Worm (Caenorhabditis elegans) whole organism, L4 larva: ENCODE data around the gene F07C6.4.
A peak's percentile ranks its signal among the peaks of the same experiment; 100 is the strongest.

Source experiments
- D1046.2 ChIP-seq: fragments of 200-800 bp; sonication (Bioruptor generic); IDR thresholded peaks from 2 replicates; pipeline ENCODE4 v1.3.6; 2022; ENCODE audit warnings: missing genetic modification characterization, missing compliant biosample characterization
- F37D6.2 ChIP-seq: sonication (generic microtip); optimal IDR thresholded peaks from 2 replicates; lab custom pipeline; 2016; ENCODE audit warnings: mild to moderate bottlenecking, missing genetic modification characterization, missing compliant biosample characterization
- T20F7.1 ChIP-seq: fragments of 200-800 bp; sonication (Bioruptor generic); optimal IDR thresholded peaks from 2 replicates; lab custom pipeline; 2018; ENCODE audit warnings: mild to moderate bottlenecking, missing genetic modification characterization, missing compliant biosample characterization
- Y105C5A.15 ChIP-seq: fragments of 200-800 bp; sonication (Bioruptor generic); IDR thresholded peaks from 2 replicates; pipeline ENCODE4 v1.3.6; 2022; ENCODE audit warnings: missing genetic modification characterization, missing compliant biosample characterization
- ZK337.2 ChIP-seq: fragments of 200-800 bp; sonication (Bioruptor generic); IDR thresholded peaks from 2 replicates; pipeline ENCODE4 v1.3.6; 2022; ENCODE audit warnings: missing genetic modification reagents, missing genetic modification characterization, missing compliant biosample characterization
- ama-1 ChIP-seq: fragments of 150-350 bp; optimal IDR thresholded peaks from 2 replicates; lab custom pipeline; 2014; ENCODE audit warnings: inconsistent platforms, mixed read lengths
- ceh-20 ChIP-seq: fragments of 200-800 bp; sonication (Bioruptor generic); IDR thresholded peaks from 2 replicates; pipeline ENCODE4 v1.3.6; 2022; ENCODE audit warnings: missing genetic modification reagents, missing genetic modification characterization, missing compliant biosample characterization
- ceh-44 ChIP-seq: fragments of 200-800 bp; sonication (Bioruptor generic); IDR thresholded peaks from 2 replicates; pipeline ENCODE4 v1.3.6; 2022; ENCODE audit warnings: missing genetic modification reagents, missing genetic modification characterization, missing compliant biosample characterization
- ces-1 ChIP-seq: fragments of 150-350 bp; sonication (generic microtip); optimal IDR thresholded peaks from 4 replicates; lab custom pipeline; 2014; ENCODE audit warnings: missing biosample characterization, missing genetic modification reagents, missing genetic modification characterization
- ctbp-1 ChIP-seq: fragments of 200-800 bp; sonication (Bioruptor generic); IDR thresholded peaks from 2 replicates; pipeline ENCODE4 v1.3.6; 2022; ENCODE audit warnings: missing genetic modification reagents, missing genetic modification characterization, missing compliant biosample characterization
- daf-19 ChIP-seq: fragments of 200-800 bp; sonication (Bioruptor generic); conservative IDR thresholded peaks from 2 replicates; pipeline ENCODE4 v1.3.6; 2022; ENCODE audit warnings: missing genetic modification characterization, missing compliant biosample characterization
- dmd-6 ChIP-seq: fragments of 200-800 bp; sonication (Bioruptor generic); IDR thresholded peaks from 2 replicates; pipeline ENCODE4 v1.3.6; 2022; ENCODE audit warnings: missing genetic modification reagents, missing genetic modification characterization, missing compliant biosample characterization
- egl-27 ChIP-seq: sonication (generic microtip); optimal IDR thresholded peaks from 3 replicates; lab custom pipeline; 2017; ENCODE audit warnings: missing biosample characterization, missing genetic modification reagents, missing genetic modification characterization
- egl-43 ChIP-seq: fragments of 200-800 bp; sonication (Bioruptor generic); IDR thresholded peaks from 2 replicates; pipeline ENCODE4 v1.3.6; 2022; ENCODE audit warnings: missing genetic modification reagents, missing genetic modification characterization, missing compliant biosample characterization
- fkh-10 ChIP-seq: fragments of 150-350 bp; optimal IDR thresholded peaks from 2 replicates; lab custom pipeline; 2014; ENCODE audit warnings: missing biosample characterization, missing genetic modification reagents, missing genetic modification characterization
- fos-1 ChIP-seq: fragments of 150-350 bp; optimal IDR thresholded peaks from 2 replicates; lab custom pipeline; 2014; ENCODE audit warnings: missing biosample characterization, missing genetic modification characterization
- hif-1 ChIP-seq, 2 experiments: sonication (generic microtip); optimal IDR thresholded peaks; 2 replicates each; lab custom pipeline; 2016 to 2017; ENCODE audit warnings: missing compliant biosample characterization in 2 of 2, missing genetic modification characterization in 2 of 2, missing genetic modification reagents in 2 of 2, missing genotype in 2 of 2, mild to moderate bottlenecking in 1 of 2
- hlh-11 ChIP-seq: fragments of 200-800 bp; sonication (Bioruptor generic); optimal IDR thresholded peaks from 2 replicates; lab custom pipeline; 2018; ENCODE audit warnings: mild to moderate bottlenecking, missing genetic modification characterization, missing compliant biosample characterization
- hlh-30 ChIP-seq: sonication (generic microtip); optimal IDR thresholded peaks from 2 replicates; lab custom pipeline; 2017; ENCODE audit warnings: antibody characterized with exemption, mild to moderate bottlenecking, missing genetic modification characterization, missing compliant biosample characterization; ENCODE audit not compliant: insufficient read depth
- lin-15B ChIP-seq: fragments of 150-350 bp; sonication (generic microtip); optimal IDR thresholded peaks from 3 replicates; lab custom pipeline; 2014; ENCODE audit warnings: missing biosample characterization, missing genetic modification characterization
- lin-29 ChIP-seq: fragments of 200-800 bp; sonication (Bioruptor generic); IDR thresholded peaks from 2 replicates; pipeline ENCODE4 v1.3.6; 2022; ENCODE audit warnings: missing genetic modification reagents, missing genetic modification characterization, missing compliant biosample characterization
- lin-39 ChIP-seq: fragments of 150-350 bp; optimal IDR thresholded peaks from 2 replicates; lab custom pipeline; 2014; ENCODE audit warnings: missing biosample characterization, missing genetic modification reagents, missing genetic modification characterization
- lsy-2 ChIP-seq, 2 experiments: fragments of 150-350 bp in 1 of 2; sonication (generic microtip) in 1 of 2; optimal IDR thresholded peaks; 2 replicates each; lab custom pipeline; 2014 to 2017; ENCODE audit warnings: missing biosample characterization in 2 of 2, missing genetic modification characterization in 2 of 2
- madf-9 ChIP-seq: fragments of 200-800 bp; sonication (Bioruptor generic); conservative IDR thresholded peaks from 2 replicates; pipeline ENCODE4 v1.3.6; 2022; ENCODE audit warnings: missing genetic modification reagents, missing genetic modification characterization, missing compliant biosample characterization
- mxl-2 ChIP-seq: fragments of 200-800 bp; sonication (Bioruptor generic); conservative IDR thresholded peaks from 2 replicates; pipeline ENCODE4 v1.3.6; 2022; ENCODE audit warnings: missing genetic modification reagents, missing genetic modification characterization, missing compliant biosample characterization
- nhr-10 ChIP-seq: fragments of 150-350 bp; optimal IDR thresholded peaks from 2 replicates; lab custom pipeline; 2014; ENCODE audit warnings: missing biosample characterization, missing genetic modification characterization
- nhr-102 ChIP-seq: sonication (generic microtip); optimal IDR thresholded peaks from 2 replicates; lab custom pipeline; 2016; ENCODE audit warnings: mild to moderate bottlenecking, missing genetic modification characterization, moderate library complexity, missing compliant biosample characterization
- nhr-42 ChIP-seq: fragments of 200-800 bp; sonication (Bioruptor generic); IDR thresholded peaks from 2 replicates; pipeline ENCODE4 v1.3.6; 2022; ENCODE audit warnings: missing genetic modification characterization, missing compliant biosample characterization
- nhr-76 ChIP-seq: fragments of 150-350 bp; optimal IDR thresholded peaks from 2 replicates; lab custom pipeline; 2014; ENCODE audit warnings: missing biosample characterization, missing genetic modification characterization
- pha-4 ChIP-seq, 2 experiments: fragments of 150-350 bp in 1 of 2; fragments of 200-800 bp in 1 of 2; sonication (Bioruptor generic) in 1 of 2; IDR thresholded peaks in 1 of 2; optimal IDR thresholded peaks in 1 of 2; 2 replicates each; pipeline versions ENCODE4 v1.3.6 to Lab custom; 2014 to 2022; ENCODE audit warnings: missing genetic modification characterization in 2 of 2, missing genetic modification reagents in 2 of 2, missing biosample characterization in 1 of 2, missing compliant biosample characterization in 1 of 2
- saeg-2 ChIP-seq: fragments of 200-800 bp; sonication (Bioruptor generic); IDR thresholded peaks from 2 replicates; pipeline ENCODE4 v1.3.6; 2022; ENCODE audit warnings: missing genetic modification reagents, missing genetic modification characterization, missing compliant biosample characterization
- set-16 ChIP-seq: fragments of 200-800 bp; sonication (Bioruptor generic); IDR thresholded peaks from 2 replicates; pipeline ENCODE4 v1.3.6; 2022; ENCODE audit warnings: missing genetic modification reagents, missing genetic modification characterization, missing compliant biosample characterization
- snpc-1.2 ChIP-seq: fragments of 200-800 bp; sonication (Bioruptor generic); IDR thresholded peaks from 2 replicates; pipeline ENCODE4 v1.3.6; 2022; ENCODE audit warnings: missing genetic modification reagents, missing genetic modification characterization, missing compliant biosample characterization
- snpc-4 ChIP-seq: fragments of 150-350 bp; optimal IDR thresholded peaks from 2 replicates; lab custom pipeline; 2014; ENCODE audit warnings: missing biosample characterization, missing genetic modification characterization
- tag-97 ChIP-seq: fragments of 200-800 bp; sonication (Bioruptor generic); IDR thresholded peaks from 2 replicates; pipeline ENCODE4 v1.3.6; 2022; ENCODE audit warnings: missing genetic modification characterization, missing compliant biosample characterization
- unc-130 ChIP-seq: sonication (generic microtip); optimal IDR thresholded peaks from 2 replicates; lab custom pipeline; 2016; ENCODE audit warnings: missing genetic modification reagents, missing genetic modification characterization, missing compliant biosample characterization
- unc-62 ChIP-seq, 3 experiments: fragments of 150-350 bp in 1 of 3; sonication (generic microtip); optimal IDR thresholded peaks in 2 of 3; peaks in 1 of 3; 1 replicate in 1 of 3; 2 replicates in 2 of 3; lab custom pipeline; 2014 to 2017; ENCODE audit warnings: missing biosample characterization in 3 of 3, missing genetic modification characterization in 3 of 3, missing genetic modification reagents in 3 of 3, missing genotype in 1 of 3
- vab-7 ChIP-seq: fragments of 200-800 bp; sonication (Bioruptor generic); IDR thresholded peaks from 2 replicates; pipeline ENCODE4 v1.3.6; 2022; ENCODE audit warnings: missing genetic modification reagents, missing genetic modification characterization, missing compliant biosample characterization
- zip-11 ChIP-seq: fragments of 200-800 bp; sonication (Bioruptor generic); IDR thresholded peaks from 2 replicates; pipeline ENCODE4 v1.3.6; 2022; ENCODE audit warnings: missing genetic modification characterization, missing compliant biosample characterization
- zip-2 ChIP-seq: fragments of 150-350 bp; optimal IDR thresholded peaks from 2 replicates; lab custom pipeline; 2014; ENCODE audit warnings: missing biosample characterization, missing genetic modification characterization
- ztf-11 ChIP-seq: fragments of 150-350 bp; optimal IDR thresholded peaks from 2 replicates; lab custom pipeline; 2014; ENCODE audit warnings: missing biosample characterization, missing genetic modification characterization

Gene F07C6.4

DNA sequence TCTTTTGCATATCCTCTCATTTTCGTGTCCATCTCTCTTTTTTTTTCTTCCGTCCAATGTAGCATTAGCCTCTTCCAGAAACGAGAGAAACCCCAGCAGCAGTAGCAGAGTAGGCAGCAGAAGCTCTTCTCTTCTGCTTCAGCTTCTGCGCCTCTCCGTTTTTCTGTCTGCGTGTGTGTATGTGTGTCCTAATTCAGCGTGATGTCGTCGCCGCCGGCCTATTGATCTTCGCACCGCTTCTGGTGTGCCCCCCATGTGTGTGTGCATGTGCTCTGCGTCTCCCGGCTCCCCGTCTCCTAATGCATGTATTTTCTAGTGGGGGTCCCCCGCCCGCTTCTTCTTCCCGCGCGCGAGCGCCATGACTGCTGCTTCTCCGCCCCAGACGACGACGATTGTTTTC is 34.3 kb upstream of the F07C6.4 start (continued):
- peak in 1 of 2 experiments; percentile 50 for TF ChIP-seq hif-1 (tag; optimal IDR thresholded peaks at IDR 0.05; lab: Kevin White, UChicago)
- no peak for TF ChIP-seq ZK337.2 (GFP tag; lab: Robert Waterston, UW)
- 0 out of 2 replicates have a peak, but pooled peaks have one; percentile 22 for TF ChIP-seq ceh-20 (GFP tag; lab: Robert Waterston, UW)
- TF ChIP-seq ces-1 (GFP tag; lab: Kevin White, UChicago), result no peak
- TF ChIP-seq fos-1, result no peak
- no peak for TF ChIP-seq egl-27 (tag; lab: Kevin White, UChicago)
- no peak for TF ChIP-seq snpc-4 (tag; lab: Kevin White, UChicago)
- 0 out of 2 replicates have a peak, but pooled peaks have one; percentile 27 for TF ChIP-seq ceh-44
- no peak for TF ChIP-seq nhr-76
- TF ChIP-seq hlh-30 (tag; lab: Kevin White, UChicago), result peak; percentile 82
- 0 out of 2 replicates have a peak, but pooled peaks have one; percentile 14 for TF ChIP-seq tag-97
- no peak for TF ChIP-seq unc-130 (GFP tag; lab: Kevin White, UChicago)
- TF ChIP-seq ama-1 (lab: Kevin White, UChicago), result no peak
- TF ChIP-seq mxl-2 (GFP tag; lab: Robert Waterston, UW), result 0 out of 2 replicates have a peak, but pooled peaks have one; percentile 52
- no peak for TF ChIP-seq lin-15B (tag; lab: Kevin White, UChicago)
- TF ChIP-seq Y105C5A.15 (GFP tag; lab: Robert Waterston, UW), result no peak
- TF ChIP-seq lsy-2 (tag; optimal IDR thresholded peaks at IDR 0.05; lab: Kevin White, UChicago), result peak; percentile 48 to 65
- peak; percentile 68; the same call in 1 of the 2 replicates for TF ChIP-seq vab-7 (GFP tag; lab: Robert Waterston, UW)
- no peak for TF ChIP-seq hlh-11 (tag; lab: Kevin White, UChicago)

DNA sequence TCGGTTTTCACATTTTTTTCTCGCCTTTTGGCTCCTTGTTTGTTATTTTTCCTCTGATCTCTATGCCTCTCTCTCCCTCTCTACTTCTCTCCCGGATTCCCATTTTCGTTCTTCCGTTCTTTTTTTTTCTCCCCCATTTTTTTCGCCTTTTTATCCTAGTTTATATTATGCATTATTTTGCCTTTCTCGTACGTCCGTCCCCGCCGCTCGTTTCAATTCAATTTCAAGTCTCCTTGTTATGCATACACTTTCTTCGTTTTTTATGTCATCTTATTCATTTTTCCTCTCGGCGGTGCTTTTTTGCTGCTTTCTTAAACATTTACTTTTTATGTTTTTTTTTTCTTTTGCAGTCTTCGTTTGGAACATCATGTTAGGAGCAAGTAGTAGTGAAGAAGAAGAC is 32.2 kb upstream of the F07C6.4 start, which contains the start of gene unc-31:
Gene unc-31 (plus strand): TSS at position 349 of the 400 bp plus-strand sequence.
- peak; percentile 35; the same call in 1 of the 2 replicates for TF ChIP-seq ctbp-1
- peak; percentile 30 for TF ChIP-seq ces-1 (GFP tag; lab: Kevin White, UChicago)
- TF ChIP-seq set-16 (GFP tag; lab: Robert Waterston, UW), result no peak
- no peak for TF ChIP-seq unc-62 (GFP tag; optimal IDR thresholded peaks at IDR 0.05 in 1 of 2; lab: Kevin White, UChicago)
- TF ChIP-seq unc-62 (tag; optimal IDR thresholded peaks at IDR 0.05; lab: Kevin White, UChicago), result no peak
- no peak for TF ChIP-seq hlh-11 (tag; lab: Kevin White, UChicago)
- no peak for TF ChIP-seq F37D6.2
- TF ChIP-seq zip-2 (tag; lab: Kevin White, UChicago), result no peak
- TF ChIP-seq fkh-10 (GFP tag; lab: Kevin White, UChicago), result peak; percentile 71

DNA sequence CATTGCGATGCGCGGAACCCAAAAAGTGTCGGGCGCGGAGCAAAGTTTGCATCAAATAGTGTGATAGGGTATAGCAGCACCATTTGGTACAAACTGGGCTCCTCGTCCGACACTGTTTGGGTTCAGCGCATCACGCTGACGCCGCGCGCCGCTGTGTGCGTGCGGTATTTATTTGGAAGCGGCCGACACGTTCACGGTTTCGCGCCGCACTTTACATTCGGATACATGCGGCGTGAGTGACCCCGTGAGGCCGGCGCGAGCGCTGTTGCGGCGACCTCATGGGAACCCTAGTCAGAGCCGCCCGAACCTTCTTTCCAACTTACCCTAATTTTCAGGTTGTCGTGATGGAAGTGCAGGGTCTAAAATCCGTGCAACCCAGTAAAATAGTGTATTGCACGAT is 24.7 kb upstream of the F07C6.4 start:
- TF ChIP-seq unc-130 (GFP tag; lab: Kevin White, UChicago) (no peak), dmd-6 (no peak), Y105C5A.15 (GFP tag; lab: Robert Waterston, UW) (no peak), set-16 (GFP tag; lab: Robert Waterston, UW) (peak; percentile 85), pha-4 (GFP tag; IDR thresholded peaks at IDR 0.05; lab: Robert Waterston, UW) (no peak), pha-4 (tag; optimal IDR thresholded peaks at IDR 0.05; lab: Kevin White, UChicago) (no peak), hlh-30 (tag; lab: Kevin White, UChicago) (no peak), snpc-4 (tag; lab: Kevin White, UChicago) (no peak), nhr-10 (tag; lab: Kevin White, UChicago) (no peak), lin-29 (GFP tag; lab: Robert Waterston, UW) (no peak), T20F7.1 (GFP tag; lab: Kevin White, UChicago) (no peak), zip-11 (GFP tag; lab: Robert Waterston, UW) (no peak), lin-39 (tag; lab: Kevin White, UChicago) (no peak), ztf-11 (no peak), nhr-102 (no peak), tag-97 (no peak), snpc-1.2 (GFP tag; lab: Robert Waterston, UW) (0 out of 2 replicates have a peak, but pooled peaks have one; percentile 42), fos-1 (no peak), saeg-2 (GFP tag; lab: Robert Waterston, UW) (no peak), daf-19 (GFP tag; lab: Robert Waterston, UW) (no peak), D1046.2 (peak; percentile 58; the same call in 1 of the 2 replicates), nhr-42 (GFP tag; lab: Robert Waterston, UW) (no peak), madf-9 (GFP tag; lab: Robert Waterston, UW) (no peak), egl-43 (GFP tag; lab: Robert Waterston, UW) (0 out of 2 replicates have a peak, but pooled peaks have one; percentile 18)
